Worm (Caenorhabditis elegans) whole organism, L4 larva: Measurements from ENCODE around the gene C50F4.9.

Experiments
- T26A8.4 ChIP-seq: fragments of 200-800 bp; sonication (Bioruptor generic); IDR thresholded peaks from 2 replicates; pipeline ENCODE4 v1.3.6; 2022; ENCODE audit warnings: missing genetic modification characterization, missing compliant biosample characterization
- Y5F2A.4 ChIP-seq: fragments of 200-800 bp; sonication (Bioruptor generic); optimal IDR thresholded peaks from 2 replicates; lab custom pipeline; 2018; ENCODE audit warnings: mild to moderate bottlenecking, missing genetic modification characterization, missing compliant biosample characterization
- aha-1 ChIP-seq: fragments of 150-350 bp; peaks from one replicate; lab custom pipeline; 2014; ENCODE audit warnings: missing biosample characterization, missing genetic modification characterization
- arid-1 ChIP-seq: fragments of 200-800 bp; sonication (Bioruptor generic); conservative IDR thresholded peaks from 2 replicates; pipeline ENCODE4 v1.3.6; 2022; ENCODE audit warnings: missing genetic modification reagents, missing genetic modification characterization, missing compliant biosample characterization
- ceh-20 ChIP-seq: fragments of 200-800 bp; sonication (Bioruptor generic); IDR thresholded peaks from 2 replicates; pipeline ENCODE4 v1.3.6; 2022; ENCODE audit warnings: missing genetic modification reagents, missing genetic modification characterization, missing compliant biosample characterization
- ces-1 ChIP-seq: fragments of 150-350 bp; sonication (generic microtip); optimal IDR thresholded peaks from 4 replicates; lab custom pipeline; 2014; ENCODE audit warnings: missing biosample characterization, missing genetic modification reagents, missing genetic modification characterization
- ctbp-1 ChIP-seq: fragments of 200-800 bp; sonication (Bioruptor generic); IDR thresholded peaks from 2 replicates; pipeline ENCODE4 v1.3.6; 2022; ENCODE audit warnings: missing genetic modification reagents, missing genetic modification characterization, missing compliant biosample characterization
- daf-12 ChIP-seq: fragments of 150-350 bp; optimal IDR thresholded peaks from 2 replicates; lab custom pipeline; 2014; ENCODE audit warnings: missing biosample characterization, missing genetic modification reagents, missing genetic modification characterization
- daf-16 ChIP-seq, 3 experiments: sonication (generic microtip); optimal IDR thresholded peaks; 2 replicates each; lab custom pipeline; 2016 to 2017; ENCODE audit warnings: missing genetic modification characterization in 3 of 3, missing genetic modification reagents in 3 of 3, mild to moderate bottlenecking in 2 of 3, missing compliant biosample characterization in 2 of 3, missing biosample characterization in 1 of 3, moderate library complexity in 1 of 3
- dmd-6 ChIP-seq: fragments of 200-800 bp; sonication (Bioruptor generic); IDR thresholded peaks from 2 replicates; pipeline ENCODE4 v1.3.6; 2022; ENCODE audit warnings: missing genetic modification reagents, missing genetic modification characterization, missing compliant biosample characterization
- dmd-8 ChIP-seq: fragments of 200-800 bp; sonication (Bioruptor generic); IDR thresholded peaks from 2 replicates; pipeline ENCODE4 v1.3.6; 2022; ENCODE audit warnings: missing genetic modification characterization, missing compliant biosample characterization
- dve-1 ChIP-seq: sonication (generic microtip); optimal IDR thresholded peaks from 2 replicates; lab custom pipeline; 2017; ENCODE audit warnings: antibody characterized with exemption, mild to moderate bottlenecking, missing genetic modification characterization, missing compliant biosample characterization; ENCODE audit not compliant: insufficient read depth
- egl-43 ChIP-seq: fragments of 200-800 bp; sonication (Bioruptor generic); IDR thresholded peaks from 2 replicates; pipeline ENCODE4 v1.3.6; 2022; ENCODE audit warnings: missing genetic modification reagents, missing genetic modification characterization, missing compliant biosample characterization
- fkh-10 ChIP-seq: fragments of 150-350 bp; optimal IDR thresholded peaks from 2 replicates; lab custom pipeline; 2014; ENCODE audit warnings: missing biosample characterization, missing genetic modification reagents, missing genetic modification characterization
- fos-1 ChIP-seq: fragments of 150-350 bp; optimal IDR thresholded peaks from 2 replicates; lab custom pipeline; 2014; ENCODE audit warnings: missing biosample characterization, missing genetic modification characterization
- hif-1 ChIP-seq, 2 experiments: sonication (generic microtip); optimal IDR thresholded peaks; 2 replicates each; lab custom pipeline; 2016 to 2017; ENCODE audit warnings: missing compliant biosample characterization in 2 of 2, missing genetic modification characterization in 2 of 2, missing genetic modification reagents in 2 of 2, missing genotype in 2 of 2, mild to moderate bottlenecking in 1 of 2
- hlh-11 ChIP-seq: fragments of 200-800 bp; sonication (Bioruptor generic); optimal IDR thresholded peaks from 2 replicates; lab custom pipeline; 2018; ENCODE audit warnings: mild to moderate bottlenecking, missing genetic modification characterization, missing compliant biosample characterization
- lim-7 ChIP-seq: fragments of 200-800 bp; sonication (Bioruptor generic); IDR thresholded peaks from 2 replicates; pipeline ENCODE4 v1.3.6; 2022; ENCODE audit warnings: missing genetic modification characterization, missing compliant biosample characterization
- lin-1 ChIP-seq: fragments of 200-800 bp; sonication (Bioruptor generic); IDR thresholded peaks from 2 replicates; pipeline ENCODE4 v1.3.6; 2022; ENCODE audit warnings: missing genetic modification reagents, missing genetic modification characterization, missing compliant biosample characterization
- lin-15B ChIP-seq: fragments of 150-350 bp; sonication (generic microtip); optimal IDR thresholded peaks from 3 replicates; lab custom pipeline; 2014; ENCODE audit warnings: missing biosample characterization, missing genetic modification characterization
- lin-29 ChIP-seq: fragments of 200-800 bp; sonication (Bioruptor generic); IDR thresholded peaks from 2 replicates; pipeline ENCODE4 v1.3.6; 2022; ENCODE audit warnings: missing genetic modification reagents, missing genetic modification characterization, missing compliant biosample characterization
- lin-38 ChIP-seq: fragments of 200-800 bp; sonication (Bioruptor generic); IDR thresholded peaks from 2 replicates; pipeline ENCODE4 v1.3.6; 2022; ENCODE audit warnings: missing genetic modification reagents, missing genetic modification characterization, missing compliant biosample characterization
- mdl-1 ChIP-seq, 2 experiments: fragments of 150-350 bp in 1 of 2; sonication (generic microtip) in 1 of 2; optimal IDR thresholded peaks; 2 replicates each; lab custom pipeline; 2014 to 2017; ENCODE audit warnings: missing biosample characterization in 2 of 2, missing genetic modification characterization in 2 of 2
- mdt-29 ChIP-seq: fragments of 200-800 bp; sonication (Bioruptor generic); IDR thresholded peaks from 2 replicates; pipeline ENCODE4 v1.3.6; 2022; ENCODE audit warnings: missing genetic modification reagents, missing genetic modification characterization, missing compliant biosample characterization
- nhr-25 ChIP-seq: sonication (generic microtip); optimal IDR thresholded peaks from 2 replicates; lab custom pipeline; 2017; ENCODE audit warnings: missing genetic modification characterization, mild to moderate bottlenecking, missing compliant biosample characterization, antibody characterized with exemption, moderate library complexity, borderline replicate concordance; ENCODE audit not compliant: insufficient read depth
- nhr-28 ChIP-seq: fragments of 150-350 bp; optimal IDR thresholded peaks from 2 replicates; lab custom pipeline; 2014; ENCODE audit warnings: missing biosample characterization, missing genetic modification characterization
- nhr-77 ChIP-seq: fragments of 150-350 bp; optimal IDR thresholded peaks from 2 replicates; lab custom pipeline; 2014; ENCODE audit warnings: missing biosample characterization, missing genetic modification characterization
- tra-1 ChIP-seq: fragments of 200-800 bp; sonication (Bioruptor generic); IDR thresholded peaks from 2 replicates; pipeline ENCODE4 v1.3.6; 2022; ENCODE audit warnings: missing genetic modification reagents, missing genetic modification characterization, missing compliant biosample characterization
- zip-11 ChIP-seq: fragments of 200-800 bp; sonication (Bioruptor generic); IDR thresholded peaks from 2 replicates; pipeline ENCODE4 v1.3.6; 2022; ENCODE audit warnings: missing genetic modification characterization, missing compliant biosample characterization
- zip-2 ChIP-seq: fragments of 150-350 bp; optimal IDR thresholded peaks from 2 replicates; lab custom pipeline; 2014; ENCODE audit warnings: missing biosample characterization, missing genetic modification characterization

Gene C50F4.9

ce11 chrV:9492460-9492859, 31.5 kb downstream of the C50F4.9 start (continued):
- TF ChIP-seq egl-43 (GFP tag; lab: Robert Waterston, UW) (no peak), ceh-20 (GFP tag; lab: Robert Waterston, UW) (no peak), daf-16 (GFP tag; optimal IDR thresholded peaks at IDR 0.05; lab: Kevin White, UChicago) (no peak), daf-16 (tag; optimal IDR thresholded peaks at IDR 0.05; lab: Kevin White, UChicago) (peak; percentile 26), nhr-28 (tag; lab: Kevin White, UChicago) (peak; percentile 26), lin-38 (GFP tag; lab: Robert Waterston, UW) (no peak), zip-11 (GFP tag; lab: Robert Waterston, UW) (no peak)

ce11 chrV:9491440-9492160, 32.4 kb downstream of the C50F4.9 start, which contains the start of gene K06A4.7:
Gene K06A4.7, minus strand, starts transcription at chrV:9491490.
- TF ChIP-seq mdl-1 (tag; optimal IDR thresholded peaks at IDR 0.05; lab: Kevin White, UChicago), result peak in 1 of 2 experiments; percentile 33
- TF ChIP-seq hlh-11 (tag; lab: Kevin White, UChicago), result peak; percentile 76
- TF ChIP-seq T26A8.4 (GFP tag; lab: Robert Waterston, UW), result no peak
- TF ChIP-seq daf-16 (GFP tag; optimal IDR thresholded peaks at IDR 0.05; lab: Kevin White, UChicago), result no peak
- peak; percentile 64 for TF ChIP-seq daf-16 (tag; optimal IDR thresholded peaks at IDR 0.05; lab: Kevin White, UChicago)
- 0 out of 2 replicates have a peak, but pooled peaks have one; percentile 17 for TF ChIP-seq lin-1 (GFP tag; lab: Robert Waterston, UW)
- peak; percentile 51 for TF ChIP-seq dmd-6
- peak in 1 of 2 experiments; percentile 1 for TF ChIP-seq hif-1 (tag; optimal IDR thresholded peaks at IDR 0.05; lab: Kevin White, UChicago)
- TF ChIP-seq dve-1, result peak; percentile 21
- TF ChIP-seq aha-1, result peak; percentile 55
- no peak for TF ChIP-seq lin-15B (tag; lab: Kevin White, UChicago)
- peak; percentile 48 for TF ChIP-seq nhr-28 (tag; lab: Kevin White, UChicago)
- no peak for TF ChIP-seq lim-7 (GFP tag; lab: Robert Waterston, UW)
- TF ChIP-seq, all 104 proteins: peak for 9

DNA sequence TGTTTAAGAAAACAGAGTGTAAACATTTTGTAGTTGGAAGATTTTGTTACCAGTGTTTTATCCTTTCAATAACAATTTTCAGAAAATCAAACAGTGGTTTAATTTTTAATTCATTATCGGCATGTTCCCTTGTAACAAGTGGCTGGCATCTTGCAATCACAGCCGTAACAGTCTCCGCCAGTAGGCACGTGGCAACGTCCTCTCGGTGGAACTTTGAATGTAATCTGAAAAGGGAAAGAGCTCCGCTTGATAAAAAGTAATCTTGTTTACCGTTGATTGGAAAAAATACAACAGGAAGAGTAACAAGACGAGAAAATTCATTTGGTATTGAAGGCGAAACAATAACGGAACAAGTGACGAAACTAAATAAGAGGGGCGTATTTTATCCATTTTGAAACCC, 34.6 kb downstream of the C50F4.9 start, which contains the start of gene K06A4.10:
Gene K06A4.10, minus strand, starts transcription at position 390 of the 400 bp plus-strand sequence.
- no peak for TF ChIP-seq mdt-29
- no peak for TF ChIP-seq daf-12 (tag; lab: Kevin White, UChicago)
- TF ChIP-seq dve-1, result peak; percentile 31
- TF ChIP-seq daf-16 (GFP tag; optimal IDR thresholded peaks at IDR 0.05; lab: Kevin White, UChicago), result no peak
- peak; percentile 64 for TF ChIP-seq daf-16 (tag; optimal IDR thresholded peaks at IDR 0.05; lab: Kevin White, UChicago)
- TF ChIP-seq zip-2, result no peak
- peak in 1 of 2 experiments; percentile 38 for TF ChIP-seq mdl-1 (tag; optimal IDR thresholded peaks at IDR 0.05; lab: Kevin White, UChicago)
- peak; percentile 36 for TF ChIP-seq nhr-77
- TF ChIP-seq dmd-8 (GFP tag; lab: Robert Waterston, UW), result no peak
- TF ChIP-seq arid-1, result no peak
- TF ChIP-seq tra-1 (GFP tag; lab: Robert Waterston, UW), result peak; percentile 18; the same call in 1 of the 2 replicates
- TF ChIP-seq nhr-28 (tag; lab: Kevin White, UChicago), result peak; percentile 13
- peak; percentile 53 for TF ChIP-seq hlh-11 (tag; lab: Kevin White, UChicago)
- TF ChIP-seq Y5F2A.4, result no peak
- no peak for TF ChIP-seq nhr-25 (tag; lab: Kevin White, UChicago)
- peak; percentile 45; the same call in 1 of the 2 replicates for TF ChIP-seq lin-1 (GFP tag; lab: Robert Waterston, UW)

DNA sequence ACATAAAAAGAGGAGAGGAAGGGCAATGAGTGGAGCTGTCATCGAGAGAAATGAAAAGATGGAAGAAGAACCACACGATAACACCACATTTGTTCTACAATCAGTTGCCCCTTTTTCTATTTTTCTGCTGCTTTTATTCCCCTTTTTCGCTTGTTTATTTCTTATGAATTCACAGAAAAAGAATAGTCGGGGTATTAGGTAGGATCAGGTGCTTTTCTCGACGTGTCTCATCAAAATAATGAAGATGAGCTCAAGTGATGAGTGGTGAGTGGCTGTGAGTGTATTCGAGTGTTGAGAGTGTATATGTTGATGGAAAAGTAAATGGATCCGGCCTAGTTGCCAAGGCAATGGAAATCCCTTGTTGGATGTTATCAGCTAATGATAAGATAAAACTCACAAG, 38.5 kb downstream of the C50F4.9 start:
- TF ChIP-seq fos-1 (tag; lab: Kevin White, UChicago), result no peak
- peak; percentile 67 for TF ChIP-seq aha-1

DNA sequence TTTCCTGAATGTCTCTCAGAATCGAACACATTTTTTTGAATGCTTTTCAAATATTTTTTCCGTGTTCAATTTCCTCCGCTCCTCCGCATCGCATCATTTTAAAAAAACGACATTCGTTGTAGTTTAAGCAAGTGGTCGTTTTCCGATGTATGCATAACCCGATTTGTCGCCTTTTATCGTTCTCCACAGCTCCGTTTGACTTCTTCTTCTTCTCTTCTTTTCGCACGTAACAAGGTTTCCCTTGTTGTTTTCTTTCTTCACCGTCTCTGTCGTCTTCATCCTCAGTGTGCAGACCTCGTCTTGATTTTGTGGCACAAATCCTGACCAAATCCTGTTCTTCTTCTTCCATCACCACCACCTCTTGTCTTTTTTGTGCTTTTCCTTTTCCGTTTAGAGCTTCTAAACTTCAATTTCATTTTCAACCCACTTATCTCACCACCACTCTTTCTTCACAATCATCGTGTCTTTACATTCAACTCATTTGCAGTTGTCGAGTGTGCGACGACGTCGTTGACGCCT, 40.2 kb downstream of the C50F4.9 start, which contains the start of gene K06A4.2:
Gene K06A4.2, plus strand, starts transcription at position 469 of the 519 bp plus-strand sequence.
- TF ChIP-seq ctbp-1 (GFP tag; lab: Robert Waterston, UW) (0 out of 2 replicates have a peak, but pooled peaks have one; percentile 19), lin-29 (GFP tag; lab: Robert Waterston, UW) (no peak), fkh-10 (GFP tag; lab: Kevin White, UChicago) (peak; percentile 93), ces-1 (GFP tag; lab: Kevin White, UChicago) (peak; percentile 62), mdt-29 (no peak)
